Fruit fly (Drosophila melanogaster) whole organism, adult: Measurements from ENCODE around the gene bc10.

ENCODE experiments used
- CG11617 ChIP-seq: fragments of 200-800 bp; sonication (Bioruptor generic); optimal IDR thresholded peaks from 2 replicates; lab custom pipeline; 2017; ENCODE audit warnings: mild to moderate bottlenecking, missing biosample characterization, missing genetic modification reagents, missing genetic modification characterization
- CG1620 ChIP-seq: fragments of 200-800 bp; sonication (Bioruptor generic); optimal IDR thresholded peaks from 2 replicates; lab custom pipeline; 2016; ENCODE audit warnings: missing biosample characterization, missing genetic modification characterization
- CG5204 ChIP-seq: fragments of 200-800 bp; sonication (Bioruptor generic); optimal IDR thresholded peaks from 2 replicates; lab custom pipeline; 2016; ENCODE audit warnings: missing biosample characterization, missing genetic modification characterization
- Clk ChIP-seq: fragments of 200-800 bp; sonication (Bioruptor generic); optimal IDR thresholded peaks from 2 replicates; lab custom pipeline; 2017; ENCODE audit warnings: missing biosample characterization, missing genetic modification characterization
- cnc ChIP-seq, 2 experiments: fragments of >200 bp; optimal IDR thresholded peaks; 2 replicates each; lab custom pipeline; 2017
- pad ChIP-seq: fragments of 200-800 bp; sonication (Bioruptor generic); optimal IDR thresholded peaks from 3 replicates; lab custom pipeline; 2017; ENCODE audit warnings: missing biosample characterization, missing genetic modification characterization, mild to moderate bottlenecking, moderate library complexity, missing genetic modification reagents

The bc10 gene

dm6 chr3L:5615744-5616143, 50.7 kb downstream of the bc10 start:
- TF ChIP-seq Clk (GFP tag; lab: Kevin White, UChicago): no peak
- TF ChIP-seq cnc (optimal IDR thresholded peaks at IDR 0.05; lab: Kevin White, UChicago): no peak
- no peak for TF ChIP-seq CG5204 (GFP tag; lab: Kevin White, UChicago)
- no peak for TF ChIP-seq CG11617 (GFP tag; lab: Kevin White, UChicago)
- TF ChIP-seq CG1620 (GFP tag; lab: Kevin White, UChicago): no peak
- TF ChIP-seq pad (GFP tag; lab: Kevin White, UChicago): no peak
